Worm (Caenorhabditis elegans) whole organism, L3 larva: ENCODE results near the gene C06A6.4.

Experiments used
- R02D3.7 ChIP-seq: fragments of 150-350 bp; optimal IDR thresholded peaks from 2 replicates; lab custom pipeline; 2014; ENCODE audit warnings: missing biosample characterization, missing genetic modification characterization
- aly-2 ChIP-seq: fragments of 150-350 bp; optimal IDR thresholded peaks from 2 replicates; lab custom pipeline; 2014; ENCODE audit warnings: missing biosample characterization, missing genetic modification characterization
- ceh-16 ChIP-seq: sonication (generic microtip); optimal IDR thresholded peaks from 2 replicates; lab custom pipeline; 2017; ENCODE audit warnings: missing biosample characterization, missing genetic modification characterization
- ceh-82 ChIP-seq: fragments of 150-350 bp; optimal IDR thresholded peaks from 2 replicates; lab custom pipeline; 2014; ENCODE audit warnings: missing biosample characterization, missing genetic modification characterization
- ceh-9 ChIP-seq: sonication (generic microtip); optimal IDR thresholded peaks from 2 replicates; lab custom pipeline; 2018; ENCODE audit warnings: missing biosample characterization, missing genetic modification characterization
- daf-12 ChIP-seq: fragments of 150-350 bp; optimal IDR thresholded peaks from 2 replicates; lab custom pipeline; 2014; ENCODE audit warnings: missing biosample characterization, missing genetic modification reagents, missing genetic modification characterization
- egl-27 ChIP-seq: sonication (generic microtip); optimal IDR thresholded peaks from 4 replicates; lab custom pipeline; 2017; ENCODE audit warnings: missing biosample characterization, missing genetic modification reagents, missing genetic modification characterization
- egl-5 ChIP-seq: fragments of 150-350 bp; optimal IDR thresholded peaks from 2 replicates; lab custom pipeline; 2017; ENCODE audit warnings: missing biosample characterization, missing genetic modification reagents, missing genetic modification characterization, inconsistent platforms
- elt-1 ChIP-seq: fragments of 150-350 bp; optimal IDR thresholded peaks from 2 replicates; lab custom pipeline; 2014; ENCODE audit warnings: missing biosample characterization, missing genetic modification characterization
- elt-2 ChIP-seq: sonication (generic microtip); optimal IDR thresholded peaks from 2 replicates; lab custom pipeline; 2016; ENCODE audit warnings: missing genetic modification reagents, mild to moderate bottlenecking, missing genetic modification characterization, missing compliant biosample characterization
- elt-3 ChIP-seq, 3 experiments: fragments of 150-350 bp in 1 of 3; sonication (generic microtip) in 2 of 3; optimal IDR thresholded peaks; 2 replicates in 2 of 3; 4 replicates in 1 of 3; lab custom pipeline; 2014 to 2017; ENCODE audit warnings: missing biosample characterization in 3 of 3, missing genetic modification characterization in 3 of 3
- fkh-10 ChIP-seq: sonication (generic microtip); optimal IDR thresholded peaks from 2 replicates; lab custom pipeline; 2017; ENCODE audit warnings: missing biosample characterization, missing genetic modification reagents, missing genetic modification characterization
- fkh-2 ChIP-seq: fragments of 150-350 bp; optimal IDR thresholded peaks from 2 replicates; lab custom pipeline; 2014; ENCODE audit warnings: missing biosample characterization, missing genetic modification reagents, missing genetic modification characterization
- fos-1 ChIP-seq: fragments of 150-350 bp; optimal IDR thresholded peaks from 2 replicates; lab custom pipeline; 2014; ENCODE audit warnings: missing biosample characterization, missing genetic modification characterization
- hmg-11 ChIP-seq: sonication (generic microtip); optimal IDR thresholded peaks from 2 replicates; lab custom pipeline; 2016; ENCODE audit warnings: missing genetic modification characterization, missing compliant biosample characterization
- jun-1 ChIP-seq: fragments of 150-350 bp; optimal IDR thresholded peaks from 2 replicates; lab custom pipeline; 2014; ENCODE audit warnings: missing biosample characterization, missing genetic modification reagents, missing genetic modification characterization
- lin-15B ChIP-seq: fragments of 150-350 bp; optimal IDR thresholded peaks from 2 replicates; lab custom pipeline; 2014; ENCODE audit warnings: missing biosample characterization, missing genetic modification characterization
- lin-39 ChIP-seq: fragments of 150-350 bp; optimal IDR thresholded peaks from 2 replicates; lab custom pipeline; 2018; ENCODE audit warnings: missing biosample characterization, missing genetic modification reagents, missing genetic modification characterization
- lsy-12 ChIP-seq: sonication (generic microtip); optimal IDR thresholded peaks from 2 replicates; lab custom pipeline; 2016; ENCODE audit warnings: mild to moderate bottlenecking, missing genetic modification characterization, missing compliant biosample characterization
- mml-1 ChIP-seq: fragments of 150-350 bp; sonication (generic microtip); optimal IDR thresholded peaks from 3 replicates; lab custom pipeline; 2014; ENCODE audit warnings: missing biosample characterization, missing genetic modification characterization
- nfya-1 ChIP-seq: sonication (generic microtip); optimal IDR thresholded peaks from 2 replicates; lab custom pipeline; 2017; ENCODE audit warnings: missing genetic modification characterization, mild to moderate bottlenecking, missing compliant biosample characterization, antibody characterized with exemption, moderate library complexity; ENCODE audit not compliant: insufficient read depth
- nhr-11 ChIP-seq: fragments of 150-350 bp; optimal IDR thresholded peaks from 2 replicates; lab custom pipeline; 2014; ENCODE audit warnings: missing biosample characterization, missing genetic modification characterization
- nhr-12 ChIP-seq: fragments of 150-350 bp; optimal IDR thresholded peaks from 2 replicates; lab custom pipeline; 2014; ENCODE audit warnings: missing biosample characterization, missing genetic modification characterization
- nhr-23 ChIP-seq: fragments of 150-350 bp; optimal IDR thresholded peaks from 2 replicates; lab custom pipeline; 2014; ENCODE audit warnings: missing biosample characterization, missing genetic modification reagents, missing genetic modification characterization
- nhr-237 ChIP-seq: fragments of 150-350 bp; optimal IDR thresholded peaks from 2 replicates; lab custom pipeline; 2014; ENCODE audit warnings: missing biosample characterization, missing genetic modification characterization
- nhr-25 ChIP-seq: sonication (generic microtip); optimal IDR thresholded peaks from 2 replicates; lab custom pipeline; 2017; ENCODE audit warnings: missing biosample characterization, missing genetic modification characterization
- nhr-43 ChIP-seq: sonication (generic microtip); optimal IDR thresholded peaks from 2 replicates; lab custom pipeline; 2016; ENCODE audit warnings: mild to moderate bottlenecking, missing genetic modification characterization, missing compliant biosample characterization; ENCODE audit not compliant: poor library complexity, severe bottlenecking
- nhr-76 ChIP-seq: fragments of 150-350 bp; sonication (generic microtip); optimal IDR thresholded peaks from 5 replicates; lab custom pipeline; 2014; ENCODE audit warnings: missing biosample characterization, missing genetic modification characterization
- nhr-77 ChIP-seq: fragments of 150-350 bp; optimal IDR thresholded peaks from 2 replicates; lab custom pipeline; 2014; ENCODE audit warnings: missing biosample characterization, missing genetic modification characterization
- pha-4 ChIP-seq: fragments of 150-350 bp; optimal IDR thresholded peaks from 2 replicates; lab custom pipeline; 2014; ENCODE audit warnings: missing biosample characterization, missing genetic modification reagents, missing genetic modification characterization
- pqm-1 ChIP-seq: fragments of 150-350 bp; optimal IDR thresholded peaks from 2 replicates; lab custom pipeline; 2017; ENCODE audit warnings: missing biosample characterization, missing genetic modification characterization, inconsistent platforms
- sea-2 ChIP-seq: fragments of 150-350 bp; sonication (generic microtip); optimal IDR thresholded peaks from 4 replicates; lab custom pipeline; 2014; ENCODE audit warnings: missing biosample characterization, missing genetic modification reagents, missing genetic modification characterization
- skn-1 ChIP-seq: fragments of 150-350 bp; optimal IDR thresholded peaks from 2 replicates; lab custom pipeline; 2014; ENCODE audit warnings: missing biosample characterization, missing genetic modification characterization
- tbx-2 ChIP-seq: sonication (generic microtip); optimal IDR thresholded peaks from 2 replicates; lab custom pipeline; 2016; ENCODE audit warnings: mild to moderate bottlenecking, missing genetic modification characterization, missing compliant biosample characterization
- unc-39 ChIP-seq: sonication (generic microtip); optimal IDR thresholded peaks from 4 replicates; lab custom pipeline; 2017; ENCODE audit warnings: missing biosample characterization, missing genetic modification characterization
- zag-1 ChIP-seq: fragments of 150-350 bp; optimal IDR thresholded peaks from 2 replicates; lab custom pipeline; 2014; ENCODE audit warnings: missing biosample characterization, missing genetic modification characterization
- ztf-11 ChIP-seq: fragments of 150-350 bp; optimal IDR thresholded peaks from 2 replicates; lab custom pipeline; 2014; ENCODE audit warnings: missing biosample characterization, missing genetic modification characterization
- ztf-4 ChIP-seq: fragments of 150-350 bp; optimal IDR thresholded peaks from 2 replicates; lab custom pipeline; 2014; ENCODE audit warnings: missing biosample characterization, missing genetic modification characterization

Gene C06A6.4

DNA sequence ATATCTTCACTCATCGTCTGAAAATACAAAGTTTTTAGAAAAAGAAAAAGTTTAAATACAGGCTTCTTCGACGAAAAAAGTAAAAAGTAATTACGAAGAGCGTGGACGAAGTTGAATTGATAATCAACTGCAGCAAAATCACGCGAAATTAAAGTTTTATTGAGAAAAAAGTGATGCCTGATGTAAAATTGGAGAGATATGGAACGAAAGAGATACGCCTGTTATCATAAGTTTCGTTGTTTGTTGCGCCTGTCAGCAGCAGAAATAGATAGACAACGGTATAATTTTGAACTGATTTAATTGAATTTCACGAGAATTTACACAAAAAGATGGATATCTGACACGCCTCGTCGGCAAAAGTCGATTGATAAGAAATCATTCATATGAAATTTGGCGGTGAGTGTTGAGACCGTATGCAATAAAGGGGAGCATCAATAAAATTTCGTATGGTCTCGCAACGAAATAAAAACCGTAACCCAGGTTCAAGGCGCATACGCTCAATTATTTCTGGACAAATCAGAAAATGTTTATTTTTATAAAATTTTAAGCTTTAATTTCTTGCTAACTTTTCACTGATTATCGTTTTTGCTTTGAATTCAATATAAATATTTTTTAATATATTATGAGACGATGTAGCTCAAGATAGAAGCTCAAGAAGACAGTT, at the start of gene C06A6.4:
C06A6.4 (minus strand) TSS at position 24 of the 664 bp plus-strand sequence.
- no peak for TF ChIP-seq lin-15B (tag; lab: Kevin White, UChicago)
- no peak for TF ChIP-seq elt-1
- TF ChIP-seq ztf-4 (tag; lab: Kevin White, UChicago): no peak
- TF ChIP-seq elt-2: peak; percentile 83
- no peak for TF ChIP-seq zag-1 (tag; lab: Kevin White, UChicago)
- no peak for TF ChIP-seq elt-3 (tag; optimal IDR thresholded peaks at IDR 0.05; lab: Kevin White, UChicago)
- no peak for TF ChIP-seq aly-2 (tag; lab: Kevin White, UChicago)

DNA sequence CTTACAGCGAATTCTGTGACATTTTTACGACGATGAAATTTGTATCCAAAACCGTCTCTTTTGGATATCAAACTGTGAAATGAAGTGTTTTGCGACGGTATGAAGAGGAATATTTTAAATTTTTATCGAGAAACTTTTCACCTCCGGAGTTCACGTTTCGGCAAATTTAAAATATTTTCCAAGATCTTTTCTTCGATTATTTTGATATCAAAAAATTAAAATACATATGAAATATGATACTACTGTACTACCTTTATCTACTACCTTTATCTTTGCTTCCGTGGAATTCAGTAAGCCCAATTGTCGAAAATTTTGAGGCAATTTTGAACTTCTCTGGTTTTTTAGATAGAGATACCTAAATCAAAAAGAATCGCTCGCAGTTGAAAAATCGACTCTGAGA, 48.7 kb upstream of the C06A6.4 start, which contains the start of gene kin-26:
kin-26 (minus strand) TSS at position 101 of the 400 bp plus-strand sequence.
- no peak for TF ChIP-seq egl-5 (tag; lab: Kevin White, UChicago)
- no peak for TF ChIP-seq ztf-4 (tag; lab: Kevin White, UChicago)
- no peak for TF ChIP-seq fkh-2
- no peak for TF ChIP-seq nhr-25 (tag; lab: Kevin White, UChicago)
- no peak for TF ChIP-seq nhr-76 (tag; lab: Kevin White, UChicago)
- no peak for TF ChIP-seq ceh-16 (tag; lab: Kevin White, UChicago)
- no peak for TF ChIP-seq nhr-12 (tag; lab: Kevin White, UChicago)
- no peak for TF ChIP-seq fos-1 (tag; lab: Kevin White, UChicago)
- TF ChIP-seq, all 47 proteins: peak for 0

DNA sequence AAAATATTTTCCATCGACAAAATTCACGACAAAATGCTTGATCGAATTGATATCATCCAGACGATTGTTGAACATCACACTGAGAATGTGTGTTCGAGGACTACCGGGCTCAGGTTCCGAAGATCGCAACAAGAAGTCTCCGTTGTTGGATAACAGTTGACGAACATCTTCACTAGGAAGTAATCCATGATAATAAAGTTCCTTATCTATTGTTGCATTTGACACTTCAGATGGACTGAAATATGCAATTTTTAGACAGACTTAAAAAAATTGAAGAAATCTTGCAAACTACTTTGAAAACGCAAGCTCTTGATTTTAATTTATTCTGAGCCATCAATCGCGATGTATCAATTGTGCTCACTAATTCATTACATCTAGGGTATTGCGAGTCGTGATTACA, 48.2 kb upstream of the C06A6.4 start:
- no peak for TF ChIP-seq fos-1 (tag; lab: Kevin White, UChicago)
- no peak for TF ChIP-seq tbx-2
- no peak for TF ChIP-seq daf-12 (tag; lab: Kevin White, UChicago)
- TF ChIP-seq lsy-12: no peak
- TF ChIP-seq pha-4 (tag; lab: Kevin White, UChicago): no peak
- no peak for TF ChIP-seq elt-3 (tag; optimal IDR thresholded peaks at IDR 0.05; lab: Kevin White, UChicago)
- no peak for TF ChIP-seq aly-2 (tag; lab: Kevin White, UChicago)
- TF ChIP-seq nfya-1 (tag; lab: Kevin White, UChicago): no peak
- no peak for TF ChIP-seq nhr-77
- TF ChIP-seq unc-39 (tag; lab: Kevin White, UChicago): no peak
- TF ChIP-seq ztf-4 (tag; lab: Kevin White, UChicago): no peak
- no peak for TF ChIP-seq skn-1 (tag; lab: Kevin White, UChicago)
- no peak for TF ChIP-seq nhr-12 (tag; lab: Kevin White, UChicago)
- no peak for TF ChIP-seq sea-2 (GFP tag; lab: Kevin White, UChicago)
- TF ChIP-seq nhr-237: no peak
- no peak for TF ChIP-seq elt-2
- TF ChIP-seq egl-5 (tag; lab: Kevin White, UChicago): no peak

DNA sequence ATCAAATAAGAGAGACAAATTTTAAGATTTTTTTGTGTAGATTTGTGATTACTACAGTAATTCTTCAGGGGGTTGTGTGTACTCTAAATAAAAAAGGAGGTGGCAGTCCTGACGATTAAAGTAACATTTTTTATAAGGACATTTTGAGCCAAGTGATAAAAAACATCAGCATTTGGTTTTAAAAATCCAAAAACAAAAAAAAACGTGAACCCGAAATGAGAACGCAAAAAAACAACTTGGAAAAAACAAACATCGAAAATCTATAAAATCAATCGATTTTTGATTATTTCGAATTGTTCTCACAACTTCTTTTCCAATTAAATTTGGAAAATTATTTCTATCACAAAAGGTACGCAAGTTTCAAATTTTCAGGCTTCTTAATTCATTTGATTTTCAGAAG, 41.4 kb upstream of the C06A6.4 start, which contains the start of gene T06C10.3:
T06C10.3 (plus strand) TSS at position 301 of the 400 bp plus-strand sequence.
- TF ChIP-seq R02D3.7 (no peak), lin-39 (tag; lab: Kevin White, UChicago) (no peak), skn-1 (tag; lab: Kevin White, UChicago) (no peak), nhr-12 (tag; lab: Kevin White, UChicago) (no peak), nhr-237 (no peak), nhr-43 (tag; lab: Kevin White, UChicago) (no peak)
- TF ChIP-seq, all 47 proteins: peak for 0

DNA sequence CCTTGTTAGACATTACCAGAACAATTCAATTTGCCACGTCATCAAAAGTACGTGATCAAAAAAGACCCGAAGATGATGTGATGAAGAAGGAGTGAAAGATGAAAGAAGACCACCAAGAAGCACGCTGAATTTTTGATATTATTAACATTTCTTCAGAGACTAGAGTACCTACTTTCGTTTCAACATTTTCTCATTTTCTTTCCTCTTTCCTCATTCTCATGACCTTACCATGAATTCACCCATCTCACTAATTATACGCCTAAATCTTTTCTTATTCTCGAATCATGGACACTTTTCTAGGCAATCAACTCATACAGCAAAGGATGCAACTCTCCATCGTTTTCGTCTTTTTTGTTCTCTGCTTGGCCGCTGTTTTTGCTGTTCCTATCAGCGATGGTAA, 39.5 kb upstream of the C06A6.4 start, which contains the start of gene flp-10:
flp-10 (plus strand) TSS at position 301 of the 400 bp plus-strand sequence.
- no peak for TF ChIP-seq ceh-9 (tag; lab: Kevin White, UChicago)

DNA sequence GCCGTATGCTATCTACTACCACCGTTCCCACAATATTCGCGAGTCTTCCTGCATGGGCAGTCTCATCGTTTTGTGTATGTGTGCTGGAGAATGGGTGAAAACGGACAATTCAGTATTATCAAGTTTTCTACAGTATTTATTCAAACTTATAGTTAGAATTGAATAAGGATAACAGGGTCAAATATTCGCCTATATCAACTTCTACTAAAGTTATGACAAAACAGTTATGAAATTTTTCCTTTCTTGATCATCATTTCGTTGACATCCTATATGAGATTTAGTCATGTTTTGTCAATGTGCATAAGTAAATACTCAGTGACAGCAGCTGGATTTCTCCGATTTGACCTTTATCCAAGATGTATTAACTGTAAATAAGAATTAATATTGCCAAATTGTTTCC, 22.2 kb upstream of the C06A6.4 start:
- no peak for TF ChIP-seq nhr-237
- TF ChIP-seq ztf-11 (tag; lab: Kevin White, UChicago): no peak
- no peak for TF ChIP-seq unc-39 (tag; lab: Kevin White, UChicago)
- TF ChIP-seq nfya-1 (tag; lab: Kevin White, UChicago): no peak
- TF ChIP-seq fkh-10 (GFP tag; lab: Kevin White, UChicago): no peak
- TF ChIP-seq nhr-76 (tag; lab: Kevin White, UChicago): no peak
- TF ChIP-seq ztf-4 (tag; lab: Kevin White, UChicago): no peak
- no peak for TF ChIP-seq egl-27 (tag; lab: Kevin White, UChicago)
- no peak for TF ChIP-seq ceh-82
- no peak for TF ChIP-seq zag-1 (tag; lab: Kevin White, UChicago)
- TF ChIP-seq jun-1: no peak
- no peak for TF ChIP-seq nhr-12 (tag; lab: Kevin White, UChicago)
- TF ChIP-seq elt-1: no peak
- no peak for TF ChIP-seq elt-2
- TF ChIP-seq pqm-1 (tag; lab: Kevin White, UChicago): no peak
- no peak for TF ChIP-seq mml-1 (tag; lab: Kevin White, UChicago)
- TF ChIP-seq nhr-23 (tag; lab: Kevin White, UChicago): no peak
- TF ChIP-seq nhr-11 (tag; lab: Kevin White, UChicago): no peak
- no peak for TF ChIP-seq hmg-11
